Worm (Caenorhabditis elegans): ENCODE measurements around the gene dnj-7.

dnj-7 gene

ce11 chrX:7206419-7206818, 12.1 kb downstream of the dnj-7 start, which contains the start of gene ZK867.2:
ZK867.2 (plus strand) TSS chrX:7206719.
- TF ChIP-seq snpc-4 (tag; optimal IDR thresholded peaks at IDR 0.05) = no peak
- no peak for TF ChIP-seq ztf-4 (tag; optimal IDR thresholded peaks at IDR 0.05)
- no peak for TF ChIP-seq lin-15B (tag; optimal IDR thresholded peaks at IDR 0.05)
- TF ChIP-seq jun-1 (tag; optimal IDR thresholded peaks at IDR 0.05) = no peak
- no peak for TF ChIP-seq nhr-77 (tag; optimal IDR thresholded peaks at IDR 0.05)
- TF ChIP-seq sea-2 (GFP tag; optimal IDR thresholded peaks at IDR 0.05) = no peak
- TF ChIP-seq nhr-12 (tag; optimal IDR thresholded peaks at IDR 0.05) = no peak
- no peak for TF ChIP-seq pha-4 (tag; optimal IDR thresholded peaks at IDR 0.05)
- no peak for TF ChIP-seq tbx-2 (tag; optimal IDR thresholded peaks at IDR 0.05)
- TF ChIP-seq ceh-28 (tag; optimal IDR thresholded peaks at IDR 0.05) = no peak
- TF ChIP-seq ceh-16 (tag; optimal IDR thresholded peaks at IDR 0.05) = no peak

- TF ChIP-seq elt-1 (tag; optimal IDR thresholded peaks at IDR 0.05) = no peak
- no peak for TF ChIP-seq jun-1 (tag; optimal IDR thresholded peaks at IDR 0.05)
- TF ChIP-seq nfya-1 (tag; optimal IDR thresholded peaks at IDR 0.05; ENCODE audit: insufficient read depth) = no peak
- TF ChIP-seq nhr-11 (tag; optimal IDR thresholded peaks at IDR 0.05) = no peak
- TF ChIP-seq sea-2 (GFP tag; optimal IDR thresholded peaks at IDR 0.05) = no peak
- TF ChIP-seq nhr-25 (tag; optimal IDR thresholded peaks at IDR 0.05) = no peak
- TF ChIP-seq egl-5 (tag; optimal IDR thresholded peaks at IDR 0.05) = no peak
Measured at ce11 chrX:7209151-7209550, 14.8 kb downstream of the dnj-7 start.

ce11 chrX:7210467-7211107, 16.2 kb downstream of the dnj-7 start:
- TF ChIP-seq nhr-12 (tag; optimal IDR thresholded peaks at IDR 0.05) (no peak), nhr-28 (tag; optimal IDR thresholded peaks at IDR 0.05) (no peak), nfya-1 (tag; optimal IDR thresholded peaks at IDR 0.05; ENCODE audit: insufficient read depth) (peak; percentile 71), elt-2 (tag; optimal IDR thresholded peaks at IDR 0.05) (no peak), egl-5 (tag; optimal IDR thresholded peaks at IDR 0.05) (peak; percentile 53), tbx-2 (tag; optimal IDR thresholded peaks at IDR 0.05) (no peak), fkh-2 (tag; optimal IDR thresholded peaks at IDR 0.05) (no peak), egl-27 (tag; optimal IDR thresholded peaks at IDR 0.05) (no peak), nhr-237 (tag; optimal IDR thresholded peaks at IDR 0.05) (no peak)

- TF ChIP-seq pqm-1 (tag; optimal IDR thresholded peaks at IDR 0.05) (no peak), mml-1 (tag; optimal IDR thresholded peaks at IDR 0.05) (no peak), ceh-28 (tag; optimal IDR thresholded peaks at IDR 0.05) (no peak), snpc-4 (tag; optimal IDR thresholded peaks at IDR 0.05) (no peak), ZK546.5 (tag; optimal IDR thresholded peaks at IDR 0.05) (no peak), jun-1 (tag; optimal IDR thresholded peaks at IDR 0.05) (no peak), sea-2 (GFP tag; optimal IDR thresholded peaks at IDR 0.05) (no peak), nhr-25 (tag; optimal IDR thresholded peaks at IDR 0.05) (no peak), eor-1 (tag; optimal IDR thresholded peaks at IDR 0.05) (no peak), R02D3.7 (tag; optimal IDR thresholded peaks at IDR 0.05) (no peak), elt-3 (tag; optimal IDR thresholded peaks at IDR 0.05) (no peak), unc-39 (tag; optimal IDR thresholded peaks at IDR 0.05) (no peak), daf-12 (tag; optimal IDR thresholded peaks at IDR 0.05) (no peak)
Measured at ce11 chrX:7211405-7211804, 17.0 kb downstream of the dnj-7 start, which contains the start of gene spp-22. spp-22 (plus strand) TSS chrX:7211705.

- TF ChIP-seq ama-1 (optimal IDR thresholded peaks at IDR 0.05) = no peak
- TF ChIP-seq nfya-1 (tag; optimal IDR thresholded peaks at IDR 0.05; ENCODE audit: insufficient read depth) = peak; percentile 9
- peak; percentile 31 for TF ChIP-seq lin-39 (tag; optimal IDR thresholded peaks at IDR 0.05)
- peak; percentile 12 for TF ChIP-seq hmg-11 (tag; optimal IDR thresholded peaks at IDR 0.05)
Measured at ce11 chrX:7217704-7218479, 23.5 kb downstream of the dnj-7 start, which contains the start of gene syd-9. syd-9 (plus strand) TSS chrX:7218097.
